Worm (Caenorhabditis elegans) whole organism, mixed stage, embryonic: ENCODE results near the gene tax-4.

Source experiments
- blmp-1 ChIP-seq: fragments of 150-350 bp; optimal IDR thresholded peaks from 2 replicates; lab custom pipeline; 2014; ENCODE audit warnings: missing biosample characterization, missing genetic modification characterization
- elt-1 ChIP-seq: sonication (generic microtip); optimal IDR thresholded peaks from 2 replicates; lab custom pipeline; 2017; ENCODE audit warnings: missing genetic modification characterization, mild to moderate bottlenecking, missing compliant biosample characterization, antibody characterized with exemption, moderate library complexity, borderline replicate concordance; ENCODE audit not compliant: insufficient read depth
- flh-1 ChIP-seq: fragments of 200-800 bp; sonication (Bioruptor generic); optimal IDR thresholded peaks from 2 replicates; lab custom pipeline; 2018; ENCODE audit warnings: mild to moderate bottlenecking, missing genetic modification characterization, moderate library complexity, missing compliant biosample characterization
- nhr-237 ChIP-seq: fragments of 150-350 bp; optimal IDR thresholded peaks from 2 replicates; lab custom pipeline; 2014; ENCODE audit warnings: missing biosample characterization, missing genetic modification characterization
- nhr-76 ChIP-seq: sonication (generic microtip); optimal IDR thresholded peaks from 2 replicates; lab custom pipeline; 2017; ENCODE audit warnings: missing biosample characterization, missing genetic modification characterization
- snpc-4 ChIP-seq: fragments of 150-350 bp; optimal IDR thresholded peaks from 2 replicates; lab custom pipeline; 2014; ENCODE audit warnings: missing biosample characterization, missing genetic modification characterization

- no peak for TF ChIP-seq nhr-237
- TF ChIP-seq blmp-1 (tag; lab: Kevin White, UChicago) = no peak
- TF ChIP-seq flh-1 (GFP tag; lab: Kevin White, UChicago) = no peak
- TF ChIP-seq snpc-4 (tag; lab: Kevin White, UChicago) = no peak
- TF ChIP-seq nhr-76 (tag; lab: Kevin White, UChicago) = no peak
- no peak for TF ChIP-seq elt-1 (tag; lab: Kevin White, UChicago)
These were observed 37.4 kb upstream of the tax-4 start, which contains the start of gene ZK512.11 for ce11 chrIII:9143911-9144310.
